Fruit fly (Drosophila melanogaster) whole organism, adult: ENCODE measurements around the gene Ziz.

ENCODE experiments used
- CG14711 ChIP-seq: fragments of 200-800 bp; sonication (Bioruptor generic); optimal IDR thresholded peaks from 2 replicates; lab custom pipeline; 2018; ENCODE audit warnings: missing biosample characterization, mild to moderate bottlenecking, missing genetic modification characterization, moderate library complexity
- CG33017 ChIP-seq: fragments of 200-800 bp; sonication (Bioruptor generic); optimal IDR thresholded peaks from 2 replicates; lab custom pipeline; 2018; ENCODE audit warnings: missing biosample characterization, mild to moderate bottlenecking, missing genetic modification characterization, moderate library complexity
- CG5204 ChIP-seq: fragments of 200-800 bp; sonication (Bioruptor generic); optimal IDR thresholded peaks from 2 replicates; lab custom pipeline; 2016; ENCODE audit warnings: missing biosample characterization, missing genetic modification characterization
- CG7045 ChIP-seq: fragments of 200-800 bp; sonication (Bioruptor generic); optimal IDR thresholded peaks from 2 replicates; lab custom pipeline; 2017; ENCODE audit warnings: missing biosample characterization, mild to moderate bottlenecking, missing genetic modification characterization
- Clk ChIP-seq: fragments of 200-800 bp; sonication (Bioruptor generic); optimal IDR thresholded peaks from 2 replicates; lab custom pipeline; 2017; ENCODE audit warnings: missing biosample characterization, missing genetic modification characterization
- Crg-1 ChIP-seq: fragments of 200-800 bp; sonication (Bioruptor generic); optimal IDR thresholded peaks from 2 replicates; lab custom pipeline; 2016; ENCODE audit warnings: missing biosample characterization, missing genetic modification characterization
- bab1 ChIP-seq: fragments of 200-800 bp; sonication (Bioruptor generic); optimal IDR thresholded peaks from 3 replicates; lab custom pipeline; 2019; ENCODE audit warnings: missing biosample characterization, mild to moderate bottlenecking, missing genetic modification characterization, moderate library complexity
- cnc ChIP-seq, 2 experiments: fragments of >200 bp; optimal IDR thresholded peaks; 2 replicates each; lab custom pipeline; 2017
- kay ChIP-seq: fragments of 200-800 bp; sonication (Bioruptor generic); peaks from one replicate; lab custom pipeline; 2016; ENCODE audit warnings: missing biosample characterization, missing genetic modification characterization, borderline replicate concordance
- ovo ChIP-seq: fragments of 200-800 bp; sonication (Bioruptor generic); optimal IDR thresholded peaks from 2 replicates; lab custom pipeline; 2016; ENCODE audit warnings: missing biosample characterization, missing genetic modification characterization
- pad ChIP-seq: fragments of 200-800 bp; sonication (Bioruptor generic); optimal IDR thresholded peaks from 3 replicates; lab custom pipeline; 2017; ENCODE audit warnings: missing biosample characterization, missing genetic modification characterization, mild to moderate bottlenecking, moderate library complexity, missing genetic modification reagents
- toe ChIP-seq: fragments of 200-800 bp; sonication (Bioruptor generic); optimal IDR thresholded peaks from 2 replicates; lab custom pipeline; 2016; ENCODE audit warnings: missing biosample characterization, missing genetic modification characterization

DNA sequence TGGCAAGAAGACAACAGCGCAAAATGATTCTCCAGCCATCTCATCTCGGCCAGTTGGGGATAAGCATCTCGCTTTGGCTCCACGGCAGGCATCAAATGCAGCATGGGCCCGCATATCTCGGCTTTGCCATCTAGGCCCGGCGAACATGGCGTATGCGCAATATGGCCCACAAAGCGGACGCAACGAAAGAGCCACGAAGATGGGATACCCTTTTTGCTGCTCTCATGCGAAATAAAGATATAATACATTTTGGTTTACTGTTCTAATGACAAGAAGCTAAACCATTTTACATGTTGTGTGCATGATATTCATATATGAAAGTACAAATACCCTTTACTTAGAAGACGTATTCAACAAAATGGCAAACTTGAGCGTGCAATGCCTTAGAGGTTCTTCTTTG, 26.6 kb upstream of the Ziz start:
- TF ChIP-seq Crg-1 (GFP tag; lab: Kevin White, UChicago), result no peak
- TF ChIP-seq CG33017 (tag; lab: Kevin White, UChicago), result no peak
- TF ChIP-seq CG7045, result no peak
- no peak for TF ChIP-seq kay (GFP tag; lab: Kevin White, UChicago)
- TF ChIP-seq toe (GFP tag; lab: Kevin White, UChicago), result no peak
- no peak for TF ChIP-seq CG5204 (GFP tag; lab: Kevin White, UChicago)
- no peak for TF ChIP-seq bab1 (GFP tag; lab: Kevin White, UChicago)
- TF ChIP-seq Clk (GFP tag; lab: Kevin White, UChicago), result no peak
- no peak for TF ChIP-seq pad (GFP tag; lab: Kevin White, UChicago)
- no peak for TF ChIP-seq cnc (optimal IDR thresholded peaks at IDR 0.05; lab: Kevin White, UChicago)
- TF ChIP-seq ovo (GFP tag; lab: Kevin White, UChicago), result no peak
- TF ChIP-seq CG14711 (tag; lab: Kevin White, UChicago), result no peak
